Worm (Caenorhabditis elegans) whole organism, L3 larva: ENCODE measurements around the gene nape-2.

Source experiments
- fos-1 ChIP-seq: fragments of 150-350 bp; optimal IDR thresholded peaks from 2 replicates; lab custom pipeline; 2014; ENCODE audit warnings: missing biosample characterization, missing genetic modification characterization
- lin-39 ChIP-seq: fragments of 150-350 bp; optimal IDR thresholded peaks from 2 replicates; lab custom pipeline; 2018; ENCODE audit warnings: missing biosample characterization, missing genetic modification reagents, missing genetic modification characterization
- nhr-237 ChIP-seq: fragments of 150-350 bp; optimal IDR thresholded peaks from 2 replicates; lab custom pipeline; 2014; ENCODE audit warnings: missing biosample characterization, missing genetic modification characterization
- nhr-76 ChIP-seq: fragments of 150-350 bp; sonication (generic microtip); optimal IDR thresholded peaks from 5 replicates; lab custom pipeline; 2014; ENCODE audit warnings: missing biosample characterization, missing genetic modification characterization
- zag-1 ChIP-seq: fragments of 150-350 bp; optimal IDR thresholded peaks from 2 replicates; lab custom pipeline; 2014; ENCODE audit warnings: missing biosample characterization, missing genetic modification characterization

DNA sequence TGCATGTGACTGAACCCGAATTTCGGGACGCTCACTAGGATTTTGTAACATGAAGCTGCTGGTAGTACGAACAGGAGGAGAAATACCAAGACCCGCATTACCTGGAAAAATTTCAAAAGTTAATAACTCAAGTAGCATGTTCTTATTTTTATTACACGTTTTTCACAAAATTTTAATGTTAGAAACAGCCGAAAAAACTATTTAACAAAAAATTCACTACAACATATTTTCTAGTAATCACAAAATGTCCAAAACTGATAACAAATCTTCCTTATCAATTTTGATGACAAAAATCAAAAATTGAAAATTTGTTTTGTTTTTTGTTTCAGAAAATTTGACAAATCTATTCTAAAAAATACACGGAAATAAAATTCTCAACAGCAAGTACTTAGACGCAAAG is 12.3 kb upstream of the nape-2 start, which contains the start of gene ugt-45:
- TF ChIP-seq nhr-237 (tag; lab: Kevin White, UChicago) (no peak), fos-1 (no peak), nhr-76 (no peak), zag-1 (tag; lab: Kevin White, UChicago) (no peak), lin-39 (tag; lab: Kevin White, UChicago) (no peak)
